Worm (Caenorhabditis elegans) whole organism, L2 larva: ENCODE results near the gene cex-1.

ENCODE experiments used
- lsy-2 ChIP-seq, 2 experiments: fragments of 150-350 bp in 1 of 2; sonication (generic microtip) in 1 of 2; optimal IDR thresholded peaks; 2 replicates each; lab custom pipeline; 2014 to 2017; ENCODE audit warnings: missing biosample characterization in 2 of 2, missing genetic modification characterization in 2 of 2
- nhr-25 ChIP-seq: fragments of 150-350 bp; sonication (generic microtip); optimal IDR thresholded peaks from 3 replicates; lab custom pipeline; 2014; ENCODE audit warnings: missing biosample characterization, missing genetic modification characterization
- unc-62 ChIP-seq: fragments of 150-350 bp; optimal IDR thresholded peaks from 2 replicates; lab custom pipeline; 2014; ENCODE audit warnings: missing biosample characterization, missing genetic modification reagents, missing genetic modification characterization

DNA sequence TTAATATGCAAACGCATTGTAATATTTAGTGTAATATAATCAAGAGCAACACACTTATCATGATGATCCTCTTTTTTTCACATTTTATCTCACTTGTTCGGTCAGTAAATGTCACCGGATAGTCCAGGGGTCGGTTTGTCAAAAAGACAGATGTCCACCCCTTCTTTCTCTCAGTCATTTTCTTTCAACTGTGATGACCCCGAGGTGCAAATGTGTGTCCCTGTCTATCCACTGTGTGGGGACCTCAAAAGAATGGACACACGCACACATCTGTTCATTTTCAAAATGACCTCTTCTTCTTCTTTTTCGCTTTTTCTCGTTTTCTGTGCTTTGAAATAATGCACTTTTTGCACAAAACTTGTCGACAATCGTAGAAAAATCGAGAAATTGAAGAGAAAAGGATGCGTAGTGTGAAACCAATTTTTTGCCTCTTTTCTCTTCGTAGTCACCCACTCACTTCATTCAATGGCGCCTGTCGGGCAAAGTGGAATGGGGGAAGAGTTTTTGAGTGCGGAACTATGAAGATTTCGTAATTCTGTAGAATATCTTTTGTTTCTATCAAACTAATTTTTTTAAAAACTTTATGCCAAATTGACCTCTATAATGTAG is 16.3 kb downstream of the cex-1 start:
- no peak for TF ChIP-seq nhr-25
- peak in 1 of 2 experiments; percentile 46 for TF ChIP-seq lsy-2 (tag; optimal IDR thresholded peaks at IDR 0.05; lab: Kevin White, UChicago)
- no peak for TF ChIP-seq unc-62 (GFP tag; lab: Kevin White, UChicago)
